Fruit fly (Drosophila melanogaster) whole organism, embryonic: Measurements from ENCODE around the gene CG7611.

ENCODE experiments used
- CG1024 ChIP-seq: fragments of 200-800 bp; sonication (Bioruptor generic); IDR thresholded peaks from 2 replicates; pipeline ENCODE4 v1.3.6; 2022; ENCODE audit warnings: missing biosample characterization, missing genetic modification characterization
- CG10267 ChIP-seq: fragments of 200-800 bp; sonication (Bioruptor generic); optimal IDR thresholded peaks from 2 replicates; lab custom pipeline; 2018; ENCODE audit warnings: missing biosample characterization, mild to moderate bottlenecking, missing genetic modification characterization, moderate library complexity
- CG10654 ChIP-seq: fragments of 200-800 bp; sonication (Bioruptor generic); optimal IDR thresholded peaks from 2 replicates; lab custom pipeline; 2016; ENCODE audit warnings: missing biosample characterization, missing genetic modification characterization
- CG12659 ChIP-seq: fragments of 200-800 bp; sonication (Bioruptor generic); optimal IDR thresholded peaks from 3 replicates; lab custom pipeline; 2017; ENCODE audit warnings: mild to moderate bottlenecking, missing biosample characterization, missing genetic modification reagents, missing genetic modification characterization
- CG13894 ChIP-seq: fragments of 200-800 bp; sonication (Bioruptor generic); optimal IDR thresholded peaks from 3 replicates; lab custom pipeline; 2018; ENCODE audit warnings: missing biosample characterization, mild to moderate bottlenecking, missing genetic modification characterization, moderate library complexity
- CG15601 ChIP-seq: fragments of 200-800 bp; sonication (Bioruptor generic); optimal IDR thresholded peaks from 3 replicates; lab custom pipeline; 2019; ENCODE audit warnings: missing biosample characterization, mild to moderate bottlenecking, missing genetic modification characterization, moderate library complexity
- CG1603 ChIP-seq: fragments of 200-800 bp; sonication (Bioruptor generic); optimal IDR thresholded peaks from 2 replicates; lab custom pipeline; 2019; ENCODE audit warnings: missing biosample characterization, mild to moderate bottlenecking, missing genetic modification characterization, moderate library complexity
- CG33213 ChIP-seq: fragments of 200-800 bp; sonication (Bioruptor generic); optimal IDR thresholded peaks from 3 replicates; lab custom pipeline; 2016; ENCODE audit warnings: missing biosample characterization, missing genetic modification characterization
- CG33557 ChIP-seq: fragments of 200-800 bp; sonication (Bioruptor generic); optimal IDR thresholded peaks from 2 replicates; lab custom pipeline; 2019; ENCODE audit warnings: missing biosample characterization, mild to moderate bottlenecking, missing genetic modification characterization, moderate library complexity
- CG3838 ChIP-seq: fragments of 200-800 bp; sonication (Bioruptor generic); optimal IDR thresholded peaks from 3 replicates; lab custom pipeline; 2016; ENCODE audit warnings: missing biosample characterization, missing genetic modification characterization
- CG3847 ChIP-seq: fragments of 200-800 bp; sonication (Bioruptor generic); IDR thresholded peaks from 2 replicates; pipeline ENCODE4 v1.3.6; 2022; ENCODE audit warnings: missing biosample characterization, missing genetic modification characterization
- CG6813 ChIP-seq: fragments of 200-800 bp; sonication (Bioruptor generic); optimal IDR thresholded peaks from 2 replicates; lab custom pipeline; 2017; ENCODE audit warnings: missing biosample characterization, missing genetic modification characterization, mild to moderate bottlenecking, moderate library complexity, missing genetic modification reagents
- CG7556 ChIP-seq: fragments of 200-800 bp; sonication (Bioruptor generic); optimal IDR thresholded peaks from 2 replicates; lab custom pipeline; 2017; ENCODE audit warnings: missing biosample characterization, mild to moderate bottlenecking, missing genetic modification characterization
- CG7963 ChIP-seq: fragments of 200-800 bp; sonication (Bioruptor generic); IDR thresholded peaks from 3 replicates; pipeline ENCODE4 v1.3.6; 2022; ENCODE audit warnings: missing biosample characterization, missing genetic modification characterization; ENCODE audit not compliant: partially characterized antibody
- CG7987 ChIP-seq: fragments of 200-800 bp; sonication (Bioruptor generic); optimal IDR thresholded peaks from 2 replicates; lab custom pipeline; 2018; ENCODE audit warnings: missing biosample characterization, mild to moderate bottlenecking, missing genetic modification characterization, moderate library complexity
- CG8388 ChIP-seq: fragments of 200-800 bp; sonication (Bioruptor generic); optimal IDR thresholded peaks from 2 replicates; lab custom pipeline; 2019; ENCODE audit warnings: missing biosample characterization, mild to moderate bottlenecking, missing genetic modification characterization, moderate library complexity
- CG9797 ChIP-seq: fragments of 200-800 bp; sonication (Bioruptor generic); optimal IDR thresholded peaks from 3 replicates; lab custom pipeline; 2018; ENCODE audit warnings: missing biosample characterization, mild to moderate bottlenecking, missing genetic modification characterization
- Chrac-16 ChIP-seq: fragments of 200-800 bp; sonication (Bioruptor generic); optimal IDR thresholded peaks from 3 replicates; lab custom pipeline; 2016; ENCODE audit warnings: missing biosample characterization, missing genetic modification characterization
- Dip3 ChIP-seq: fragments of 200-800 bp; sonication (Bioruptor generic); optimal IDR thresholded peaks from 3 replicates; lab custom pipeline; 2016; ENCODE audit warnings: missing biosample characterization, missing genetic modification characterization
- Dll ChIP-seq: fragments of 200-800 bp; sonication (Bioruptor generic); IDR thresholded peaks from 4 replicates; pipeline ENCODE4 v1.3.6; 2022; ENCODE audit warnings: missing biosample characterization, missing genetic modification characterization; ENCODE audit not compliant: partially characterized antibody
- E2f2 ChIP-seq: fragments of 200-800 bp; sonication (Bioruptor generic); IDR thresholded peaks from 2 replicates; pipeline ENCODE4 v1.3.6; 2022; ENCODE audit warnings: missing biosample characterization, missing genetic modification characterization
- ERR ChIP-seq: fragments of 200-800 bp; sonication (Bioruptor generic); optimal IDR thresholded peaks from 2 replicates; lab custom pipeline; 2016; ENCODE audit warnings: missing biosample characterization, missing genetic modification characterization
- Elba2 ChIP-seq: fragments of 200-800 bp; sonication (Bioruptor generic); optimal IDR thresholded peaks from 3 replicates; lab custom pipeline; 2016; ENCODE audit warnings: missing biosample characterization, missing genetic modification characterization
- Fer3 ChIP-seq: fragments of 200-800 bp; sonication (Bioruptor generic); optimal IDR thresholded peaks from 2 replicates; lab custom pipeline; 2018; ENCODE audit warnings: missing biosample characterization, mild to moderate bottlenecking, missing genetic modification characterization, moderate library complexity
- GATAe ChIP-seq: fragments of 200-800 bp; sonication (Bioruptor generic); conservative IDR thresholded peaks from 2 replicates; pipeline ENCODE4 v1.3.6; 2022; ENCODE audit warnings: missing biosample characterization, missing genetic modification characterization
- HmgZ ChIP-seq: fragments of 200-800 bp; sonication (Bioruptor generic); optimal IDR thresholded peaks from 2 replicates; lab custom pipeline; 2018; ENCODE audit warnings: missing biosample characterization, mild to moderate bottlenecking, missing genetic modification characterization
- Mrtf ChIP-seq: fragments of 200-800 bp; sonication (Bioruptor generic); IDR thresholded peaks from 3 replicates; pipeline ENCODE4 v1.3.6; 2022; ENCODE audit warnings: missing biosample characterization, missing genetic modification characterization
- NFAT ChIP-seq: fragments of 200-800 bp; sonication (Bioruptor generic); IDR thresholded peaks from 2 replicates; pipeline ENCODE4 v1.3.6; 2022; ENCODE audit warnings: missing biosample characterization, missing genetic modification characterization
- Neu2 ChIP-seq: fragments of 200-800 bp; sonication (Bioruptor generic); optimal IDR thresholded peaks from 3 replicates; lab custom pipeline; 2016; ENCODE audit warnings: missing biosample characterization, missing genetic modification characterization, borderline replicate concordance
- Nf-YB ChIP-seq: fragments of 200-800 bp; sonication (Bioruptor generic); optimal IDR thresholded peaks from 3 replicates; lab custom pipeline; 2019; ENCODE audit warnings: missing biosample characterization, mild to moderate bottlenecking, missing genetic modification characterization, moderate library complexity
- Opbp ChIP-seq: fragments of 200-800 bp; sonication (Bioruptor generic); IDR thresholded peaks from 3 replicates; pipeline ENCODE4 v1.3.6; 2022; ENCODE audit warnings: missing biosample characterization, missing genetic modification characterization; ENCODE audit not compliant: partially characterized antibody
- Stat92E ChIP-seq, 3 experiments: fragments of >200 bp in 2 of 3; fragments of 200-800 bp in 1 of 3; sonication (Bioruptor generic) in 1 of 3; optimal IDR thresholded peaks; 2 replicates each; lab custom pipeline; 2017 to 2019; ENCODE audit warnings: missing biosample characterization in 3 of 3, missing genetic modification characterization in 3 of 3, mild to moderate bottlenecking in 1 of 3, moderate library complexity in 1 of 3
- bcd ChIP-seq: fragments of 200-800 bp; sonication (Bioruptor generic); optimal IDR thresholded peaks from 2 replicates; lab custom pipeline; 2017; ENCODE audit warnings: missing biosample characterization, mild to moderate bottlenecking, missing genetic modification characterization
- br ChIP-seq: fragments of >200 bp; optimal IDR thresholded peaks from 2 replicates; lab custom pipeline; 2017
- chif ChIP-seq, 2 experiments: fragments of 200-800 bp; sonication (Bioruptor generic); optimal IDR thresholded peaks; 3 replicates each; lab custom pipeline; 2016; ENCODE audit warnings: missing biosample characterization in 2 of 2, missing genetic modification characterization in 2 of 2
- corto ChIP-seq: fragments of 200-800 bp; sonication (Bioruptor generic); optimal IDR thresholded peaks from 2 replicates; lab custom pipeline; 2016; ENCODE audit warnings: missing biosample characterization, mild to moderate bottlenecking, missing genetic modification characterization, moderate library complexity
- croc ChIP-seq: fragments of 200-800 bp; sonication (Bioruptor generic); conservative IDR thresholded peaks from 3 replicates; pipeline ENCODE4 v1.3.6; 2022; ENCODE audit warnings: missing biosample characterization, missing genetic modification characterization
- dmrt99B ChIP-seq: fragments of 200-800 bp; sonication (Bioruptor generic); optimal IDR thresholded peaks from 2 replicates; lab custom pipeline; 2018; ENCODE audit warnings: missing biosample characterization, mild to moderate bottlenecking, missing genetic modification characterization, moderate library complexity
- gem ChIP-seq: fragments of 200-800 bp; sonication (Bioruptor generic); optimal IDR thresholded peaks from 2 replicates; lab custom pipeline; 2019; ENCODE audit warnings: missing biosample characterization, mild to moderate bottlenecking, missing genetic modification characterization, moderate library complexity
- gro ChIP-seq: fragments of 200-800 bp; sonication (Bioruptor generic); optimal IDR thresholded peaks from 2 replicates; lab custom pipeline; 2016; ENCODE audit warnings: missing biosample characterization, missing genetic modification characterization
- her ChIP-seq: fragments of 200-800 bp; sonication (Bioruptor generic); optimal IDR thresholded peaks from 2 replicates; lab custom pipeline; 2016; ENCODE audit warnings: missing biosample characterization, missing genetic modification characterization
- nerfin-2 ChIP-seq: fragments of 200-800 bp; sonication (Bioruptor generic); IDR thresholded peaks from 2 replicates; pipeline ENCODE4 v1.3.6; 2022; ENCODE audit warnings: missing biosample characterization, missing genetic modification characterization; ENCODE audit not compliant: partially characterized antibody
- nmo ChIP-seq: fragments of 200-800 bp; sonication (Bioruptor generic); optimal IDR thresholded peaks from 2 replicates; lab custom pipeline; 2018; ENCODE audit warnings: missing biosample characterization, mild to moderate bottlenecking, missing genetic modification characterization, moderate library complexity
- onecut ChIP-seq: fragments of 200-800 bp; sonication (Bioruptor generic); IDR thresholded peaks from 2 replicates; pipeline ENCODE4 v1.3.6; 2022; ENCODE audit warnings: missing biosample characterization, missing genetic modification characterization
- otp ChIP-seq: fragments of 200-800 bp; sonication (Bioruptor generic); IDR thresholded peaks from 3 replicates; pipeline ENCODE4, ENCODE4 v1.3.6; 2022; ENCODE audit warnings: missing biosample characterization, missing genetic modification characterization
- pita ChIP-seq: fragments of 200-800 bp; sonication (Bioruptor generic); optimal IDR thresholded peaks from 2 replicates; lab custom pipeline; 2017; ENCODE audit warnings: missing biosample characterization, mild to moderate bottlenecking, missing genetic modification characterization
- psq ChIP-seq: fragments of 200-800 bp; sonication (Bioruptor generic); optimal IDR thresholded peaks from 2 replicates; lab custom pipeline; 2017; ENCODE audit warnings: missing biosample characterization, missing genetic modification characterization
- row ChIP-seq: fragments of 200-800 bp; sonication (Bioruptor generic); IDR thresholded peaks from 3 replicates; pipeline ENCODE4 v1.3.6; 2022; ENCODE audit warnings: missing biosample characterization, missing genetic modification characterization
- scrt ChIP-seq: fragments of 200-800 bp; sonication (Bioruptor generic); optimal IDR thresholded peaks from 2 replicates; lab custom pipeline; 2018; ENCODE audit warnings: missing biosample characterization, mild to moderate bottlenecking, missing genetic modification characterization, moderate library complexity
- zen ChIP-seq: fragments of 200-800 bp; sonication (Bioruptor generic); optimal IDR thresholded peaks from 3 replicates; lab custom pipeline; 2018; ENCODE audit warnings: missing biosample characterization, mild to moderate bottlenecking, missing genetic modification characterization, moderate library complexity

CG7611 gene

dm6 chr3L:21483837-21484236 is 39.1 kb upstream of the CG7611 start (continued):
- TF ChIP-seq nmo, result peak; percentile 35
- TF ChIP-seq GATAe (GFP tag; lab: Robert Waterston, UW), result no peak
- no peak for TF ChIP-seq dmrt99B (tag; lab: Kevin White, UChicago)
- TF ChIP-seq CG15601, result peak; percentile 71
- TF ChIP-seq Mrtf (GFP tag; lab: Robert Waterston, UW), result no peak
- TF ChIP-seq Neu2 (GFP tag; lab: Kevin White, UChicago), result no peak
- peak; percentile 54 for TF ChIP-seq CG7987
- TF ChIP-seq gro (GFP tag; lab: Kevin White, UChicago), result peak; percentile 29
- no peak for TF ChIP-seq CG3838 (GFP tag; lab: Kevin White, UChicago)
- TF ChIP-seq gem (tag; lab: Kevin White, UChicago), result peak; percentile 36
- no peak for TF ChIP-seq Dip3
- TF ChIP-seq her (GFP tag; lab: Kevin White, UChicago), result peak; percentile 40
- TF ChIP-seq Fer3 (tag; lab: Kevin White, UChicago), result no peak
- no peak for TF ChIP-seq CG7963 (GFP tag; lab: Robert Waterston, UW)
- no peak for TF ChIP-seq nerfin-2 (GFP tag; lab: Robert Waterston, UW)
- peak; percentile 63 for TF ChIP-seq CG1603
- TF ChIP-seq CG9797 (GFP tag; lab: Kevin White, UChicago), result peak; percentile 29
- peak; percentile 13 for TF ChIP-seq CG10654 (GFP tag; lab: Kevin White, UChicago)
- no peak for TF ChIP-seq Chrac-16 (GFP tag; lab: Kevin White, UChicago)
- TF ChIP-seq CG13894 (tag; lab: Kevin White, UChicago), result no peak
- TF ChIP-seq Opbp (GFP tag; lab: Robert Waterston, UW), result no peak
- TF ChIP-seq scrt (GFP tag; lab: Kevin White, UChicago), result no peak
- no peak for TF ChIP-seq Elba2 (GFP tag; lab: Kevin White, UChicago)
- TF ChIP-seq bcd (GFP tag; lab: Kevin White, UChicago), result no peak
- no peak for TF ChIP-seq otp (GFP tag; lab: Robert Waterston, UW)
- no peak for TF ChIP-seq croc (GFP tag; lab: Robert Waterston, UW)
- no peak for TF ChIP-seq CG6813 (GFP tag; lab: Kevin White, UChicago)
- peak; percentile 26 for TF ChIP-seq Nf-YB
- peak in 1 of 2 experiments; percentile 40 for TF ChIP-seq chif (GFP tag; optimal IDR thresholded peaks at IDR 0.05; lab: Kevin White, UChicago)
- TF ChIP-seq CG12659 (GFP tag; lab: Kevin White, UChicago), result peak; percentile 58
- peak; percentile 79 for TF ChIP-seq CG10267 (tag; lab: Kevin White, UChicago)
- no peak for TF ChIP-seq NFAT (GFP tag; lab: Robert Waterston, UW)
- TF ChIP-seq CG33557, result no peak
- no peak for TF ChIP-seq corto (GFP tag; lab: Kevin White, UChicago)
- TF ChIP-seq CG1024 (GFP tag; lab: Robert Waterston, UW), result no peak
- TF ChIP-seq Dll (GFP tag; lab: Robert Waterston, UW), result no peak
- no peak for TF ChIP-seq psq (GFP tag; lab: Kevin White, UChicago)
- TF ChIP-seq HmgZ, result peak; percentile 87
- peak; percentile 94 for TF ChIP-seq pita (GFP tag; lab: Kevin White, UChicago)
- TF ChIP-seq onecut (GFP tag; lab: Robert Waterston, UW), result no peak
- TF ChIP-seq ERR, result peak; percentile 36
- peak; percentile 61 for TF ChIP-seq zen (tag; lab: Kevin White, UChicago)
- TF ChIP-seq E2f2, result peak; percentile 43
- TF ChIP-seq row (GFP tag; lab: Robert Waterston, UW), result peak; percentile 20; the same call in 1 of the 3 replicates
- TF ChIP-seq CG33213 (GFP tag; lab: Kevin White, UChicago), result peak; percentile 77
- no peak for TF ChIP-seq CG7556 (GFP tag; lab: Kevin White, UChicago)
- peak; percentile 90 for TF ChIP-seq CG3847
- no peak for TF ChIP-seq CG8388 (GFP tag; lab: Kevin White, UChicago)
- no peak for TF ChIP-seq br (lab: Kevin White, UChicago)
- TF ChIP-seq Stat92E (GFP tag; optimal IDR thresholded peaks at IDR 0.05; lab: Kevin White, UChicago), result peak in 1 of 3 experiments; percentile 26
